Fruit fly (Drosophila melanogaster) whole organism, adult: ENCODE measurements around the gene CG15892.

ENCODE experiments used
- CG7045 ChIP-seq: fragments of 200-800 bp; sonication (Bioruptor generic); optimal IDR thresholded peaks from 2 replicates; lab custom pipeline; 2017; ENCODE audit warnings: missing biosample characterization, mild to moderate bottlenecking, missing genetic modification characterization
- cic ChIP-seq: fragments of 200-800 bp; sonication (Bioruptor generic); optimal IDR thresholded peaks from 2 replicates; lab custom pipeline; 2017; ENCODE audit warnings: missing biosample characterization, mild to moderate bottlenecking, missing genetic modification characterization, moderate library complexity
- tj ChIP-seq: fragments of 200-800 bp; sonication (Bioruptor generic); optimal IDR thresholded peaks from 3 replicates; lab custom pipeline; 2017; ENCODE audit warnings: missing biosample characterization, mild to moderate bottlenecking, missing genetic modification characterization, moderate library complexity
- toe ChIP-seq: fragments of 200-800 bp; sonication (Bioruptor generic); optimal IDR thresholded peaks from 2 replicates; lab custom pipeline; 2016; ENCODE audit warnings: missing biosample characterization, missing genetic modification characterization

dm6 chrX:6338738-6339614 is 44.8 kb upstream of the CG15892 start:
- TF ChIP-seq CG7045 (GFP tag; lab: Kevin White, UChicago) (no peak), cic (GFP tag; lab: Kevin White, UChicago) (no peak), toe (GFP tag; lab: Kevin White, UChicago) (no peak), tj (GFP tag; lab: Kevin White, UChicago) (peak; percentile 13)
